Fruit fly (Drosophila melanogaster): ENCODE data around the gene RpL13A.

RpL13A gene

DNA sequence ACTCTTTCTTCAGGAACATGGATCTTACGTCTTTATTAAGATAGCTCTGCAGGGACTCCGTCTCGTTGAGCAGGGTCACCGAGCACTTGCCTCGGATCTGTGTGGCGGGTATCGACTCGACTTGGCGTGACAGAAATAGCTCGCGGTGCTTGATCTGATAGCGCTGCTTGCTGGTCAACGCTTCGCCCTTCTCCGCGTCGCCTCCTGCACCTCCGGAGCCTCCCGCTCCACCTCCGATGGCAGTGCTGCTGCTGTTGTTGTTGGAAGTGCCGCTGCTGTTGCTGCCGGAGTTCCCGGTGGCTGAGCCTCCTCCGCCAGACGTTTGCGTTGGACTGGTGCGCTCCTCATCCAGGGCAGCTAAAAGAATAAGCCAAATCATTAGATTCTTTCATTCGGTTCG is 19.1 kb downstream of the RpL13A start:
- no peak for TF ChIP-seq CG1602 (GFP tag; optimal IDR thresholded peaks at IDR 0.05)
- TF ChIP-seq Med (GFP tag): peak; percentile 60

- no peak for TF ChIP-seq gfzf (GFP tag; optimal IDR thresholded peaks at IDR 0.05)
- no peak for TF ChIP-seq onecut (GFP tag; IDR thresholded peaks at IDR 0.05)
- TF ChIP-seq Lhr (GFP tag; optimal IDR thresholded peaks at IDR 0.05): no peak
- TF ChIP-seq CG10209 (GFP tag; optimal IDR thresholded peaks at IDR 0.05): no peak
- no peak for TF ChIP-seq CG11504 (tag; optimal IDR thresholded peaks at IDR 0.05)
- TF ChIP-seq Med (GFP tag): peak; percentile 79
- peak; percentile 20 for TF ChIP-seq kah (GFP tag; optimal IDR thresholded peaks at IDR 0.05)
- no peak for TF ChIP-seq D19B (GFP tag; optimal IDR thresholded peaks at IDR 0.05)
- peak; percentile 71 for TF ChIP-seq CG15479 (GFP tag; optimal IDR thresholded peaks at IDR 0.05)
- TF ChIP-seq PHDP (tag; optimal IDR thresholded peaks at IDR 0.05): no peak
- no peak for TF ChIP-seq CG9215 (GFP tag; IDR thresholded peaks at IDR 0.05)
- TF ChIP-seq CG9932 (GFP tag; IDR thresholded peaks at IDR 0.05): 0 out of 2 replicates have a peak, but pooled peaks have one; percentile 6
- TF ChIP-seq dm (GFP tag; optimal IDR thresholded peaks at IDR 0.05): peak; percentile 3
- TF ChIP-seq Tbp (GFP tag; optimal IDR thresholded peaks at IDR 0.05): no peak
- no peak for TF ChIP-seq CG14965 (GFP tag; optimal IDR thresholded peaks at IDR 0.05; ENCODE audit: borderline replicate concordance)
- TF ChIP-seq Ets65A (GFP tag): peak; percentile 50
- TF ChIP-seq CG12769 (tag; optimal IDR thresholded peaks at IDR 0.05): peak; percentile 53
- no peak for TF ChIP-seq zen2 (GFP tag; IDR thresholded peaks at IDR 0.05; ENCODE audit: partially characterized antibody)
- peak; percentile 63; the same call in 2 of the 4 replicates for TF ChIP-seq chinmo (GFP tag; IDR thresholded peaks at IDR 0.05; ENCODE audit: partially characterized antibody)
- peak; percentile 52; the same call in 1 of the 2 replicates for TF ChIP-seq vvl (GFP tag; IDR thresholded peaks at IDR 0.05)
- no peak for TF ChIP-seq CG14710 (tag; optimal IDR thresholded peaks at IDR 0.05)
- TF ChIP-seq CG30403 (GFP tag; optimal IDR thresholded peaks at IDR 0.05): no peak
- TF ChIP-seq knrl (GFP tag; IDR thresholded peaks at IDR 0.05; ENCODE audit: partially characterized antibody): no peak
- TF ChIP-seq CG3163 (GFP tag; optimal IDR thresholded peaks at IDR 0.05): no peak
- TF ChIP-seq Dll (GFP tag; IDR thresholded peaks at IDR 0.05; ENCODE audit: partially characterized antibody): no peak; the same call in 3 of the 4 replicates
- no peak for TF ChIP-seq CG42726 (GFP tag; IDR thresholded peaks at IDR 0.05; ENCODE audit: partially characterized antibody)
- TF ChIP-seq CG8089 (GFP tag; optimal IDR thresholded peaks at IDR 0.05): no peak
- peak; percentile 49 for TF ChIP-seq CG1832 (GFP tag; optimal IDR thresholded peaks at IDR 0.05)
- no peak for TF ChIP-seq sens-2 (GFP tag; IDR thresholded peaks at IDR 0.05)
- no peak for TF ChIP-seq CG2202 (tag; optimal IDR thresholded peaks at IDR 0.05)
- no peak for TF ChIP-seq CG2129 (GFP tag; IDR thresholded peaks at IDR 0.05; ENCODE audit: partially characterized antibody)
- TF ChIP-seq cad (GFP tag; optimal IDR thresholded peaks at IDR 0.05): no peak
- TF ChIP-seq run (tag; optimal IDR thresholded peaks at IDR 0.05): no peak
- no peak for TF ChIP-seq HmgZ (tag; optimal IDR thresholded peaks at IDR 0.05)
- TF ChIP-seq zen (tag; optimal IDR thresholded peaks at IDR 0.05): peak; percentile 0
- peak; percentile 98 for TF ChIP-seq cg (GFP tag; optimal IDR thresholded peaks at IDR 0.05)
- TF ChIP-seq Sry-β (GFP tag; optimal IDR thresholded peaks at IDR 0.05): no peak
- TF ChIP-seq CG14441 (GFP tag; IDR thresholded peaks at IDR 0.05): no peak
- no peak for TF ChIP-seq CG10267 (tag; optimal IDR thresholded peaks at IDR 0.05)
- TF ChIP-seq Oli (tag; optimal IDR thresholded peaks at IDR 0.05): no peak
- TF ChIP-seq MBD-R2 (GFP tag; IDR thresholded peaks at IDR 0.05): 0 out of 2 replicates have a peak, but pooled peaks have one; percentile 6
- no peak for TF ChIP-seq NC2α (GFP tag; optimal IDR thresholded peaks at IDR 0.05)
- TF ChIP-seq odd (GFP tag; optimal IDR thresholded peaks at IDR 0.05): no peak
- no peak for TF ChIP-seq Dbx (GFP tag; IDR thresholded peaks at IDR 0.05)
- TF ChIP-seq chn (GFP tag; optimal IDR thresholded peaks at IDR 0.05): no peak
Measured at dm6 chr3R:5647705-5648568, 23.7 kb downstream of the RpL13A start.

Data from whole organism, embryonic.